Worm (Caenorhabditis elegans): ENCODE data around the gene unc-46.

The unc-46 gene

ce11 chrV:5049333-5049942, 49.4 kb downstream of the unc-46 start, which contains the start of the genes pqn-51 and K11D12.14 (continued):
- 0 out of 2 replicates have a peak, but pooled peaks have one; percentile 32 for TF ChIP-seq C17E4.6 (GFP tag; IDR thresholded peaks at IDR 0.05)
- TF ChIP-seq cebp-1 (GFP tag; IDR thresholded peaks at IDR 0.05): peak; percentile 90
- peak; percentile 97 for TF ChIP-seq cebp-1 (tag; optimal IDR thresholded peaks at IDR 0.05)
- no peak for TF ChIP-seq ceh-40 (GFP tag; IDR thresholded peaks at IDR 0.05)
- TF ChIP-seq pbrm-1 (GFP tag; IDR thresholded peaks at IDR 0.05): peak; percentile 88
- TF ChIP-seq efl-1 (GFP tag; optimal IDR thresholded peaks at IDR 0.05): peak; percentile 44
- peak; percentile 64 for TF ChIP-seq ceh-91 (GFP tag; IDR thresholded peaks at IDR 0.05)
- TF ChIP-seq F23B12.7 (tag; optimal IDR thresholded peaks at IDR 0.05; ENCODE audit: insufficient read depth): peak; percentile 43
- TF ChIP-seq K11D2.4 (GFP tag; IDR thresholded peaks at IDR 0.05): peak; percentile 94
- TF ChIP-seq sdz-38 (tag; optimal IDR thresholded peaks at IDR 0.05): no peak
- no peak for TF ChIP-seq snpc-3.4 (tag; optimal IDR thresholded peaks at IDR 0.05)
- TF ChIP-seq gei-17 (GFP tag; optimal IDR thresholded peaks at IDR 0.05): peak; percentile 72
- TF ChIP-seq F10E7.11 (tag; optimal IDR thresholded peaks at IDR 0.05): no peak
- TF ChIP-seq hlh-12 (tag; optimal IDR thresholded peaks at IDR 0.05): no peak
- TF ChIP-seq tlf-1 (GFP tag; optimal IDR thresholded peaks at IDR 0.05): peak; percentile 61
- TF ChIP-seq ztf-6 (GFP tag; IDR thresholded peaks at IDR 0.05): 0 out of 2 replicates have a peak, but pooled peaks have one; percentile 50
- TF ChIP-seq lir-1 (GFP tag; conservative IDR thresholded peaks at IDR 0.05): peak; percentile 62; the same call in 1 of the 2 replicates
- TF ChIP-seq aptf-2 (GFP tag; conservative IDR thresholded peaks at IDR 0.05): no peak
- no peak for TF ChIP-seq snpc-1.1 (tag; optimal IDR thresholded peaks at IDR 0.05; ENCODE audit: insufficient read depth)
- TF ChIP-seq lsl-1 (GFP tag; optimal IDR thresholded peaks at IDR 0.05): peak; percentile 55
- TF ChIP-seq attf-5 (GFP tag; optimal IDR thresholded peaks at IDR 0.05): peak; percentile 94
- TF ChIP-seq nfyb-1 (GFP tag; IDR thresholded peaks at IDR 0.05): peak; percentile 98
- no peak for TF ChIP-seq unc-130 (GFP tag; optimal IDR thresholded peaks at IDR 0.05)
- peak; percentile 35 for TF ChIP-seq F22D6.2 (tag; optimal IDR thresholded peaks at IDR 0.05)
- TF ChIP-seq madf-3 (GFP tag; IDR thresholded peaks at IDR 0.05): 0 out of 2 replicates have a peak, but pooled peaks have one; percentile 64
- TF ChIP-seq rpc-1 (optimal IDR thresholded peaks at IDR 0.05): no peak
- no peak for TF ChIP-seq rpc-1 (tag; optimal IDR thresholded peaks at IDR 0.05)
- TF ChIP-seq F49E8.2 (tag; optimal IDR thresholded peaks at IDR 0.05; ENCODE audit: insufficient read depth): no peak
- peak; percentile 97 for TF ChIP-seq dox-1 (GFP tag; IDR thresholded peaks at IDR 0.05)
- peak; percentile 93 for TF ChIP-seq ztf-18 (tag; optimal IDR thresholded peaks at IDR 0.05)
- no peak for TF ChIP-seq nfya-1 (tag; optimal IDR thresholded peaks at IDR 0.05; ENCODE audit: borderline replicate concordance, insufficient read depth)
- peak; percentile 44 for TF ChIP-seq B0019.2 (GFP tag; conservative IDR thresholded peaks at IDR 0.05)
- TF ChIP-seq nhr-27 (tag; optimal IDR thresholded peaks at IDR 0.05): no peak
- no peak for TF ChIP-seq mes-4 (tag; optimal IDR thresholded peaks at IDR 0.05)
- peak; percentile 93 for TF ChIP-seq ama-1 (optimal IDR thresholded peaks at IDR 0.05)
- no peak for TF ChIP-seq ama-1 (GFP tag; optimal IDR thresholded peaks at IDR 0.05)
- TF ChIP-seq ztf-3 (GFP tag; optimal IDR thresholded peaks at IDR 0.05): peak; percentile 15
- peak; percentile 8 for TF ChIP-seq nhr-90 (tag; optimal IDR thresholded peaks at IDR 0.05)
- TF ChIP-seq Y95B8A.8 (GFP tag; IDR thresholded peaks at IDR 0.05): peak; percentile 57; the same call in 1 of the 2 replicates
- TF ChIP-seq nhr-179 (tag; optimal IDR thresholded peaks at IDR 0.05): no peak
- TF ChIP-seq egl-44 (GFP tag; IDR thresholded peaks at IDR 0.05): peak; percentile 76; the same call in 1 of the 2 replicates
- no peak for TF ChIP-seq lsy-27 (tag; optimal IDR thresholded peaks at IDR 0.05; ENCODE audit: borderline replicate concordance, insufficient read depth)
- no peak for TF ChIP-seq Y53F4B.3 (GFP tag; IDR thresholded peaks at IDR 0.05)
- no peak for TF ChIP-seq tbx-9 (tag; optimal IDR thresholded peaks at IDR 0.05; ENCODE audit: borderline replicate concordance)
- no peak for TF ChIP-seq repo-1 (tag; optimal IDR thresholded peaks at IDR 0.05)
- TF ChIP-seq hrde-1 (tag; optimal IDR thresholded peaks at IDR 0.05; ENCODE audit: borderline replicate concordance): no peak
- TF ChIP-seq dpl-1 (GFP tag; optimal IDR thresholded peaks at IDR 0.05): peak; percentile 52
- TF ChIP-seq mxl-1 (tag; optimal IDR thresholded peaks at IDR 0.05): no peak

Measured in whole organism, young adult.